Worm (Caenorhabditis elegans): Measurements from ENCODE around the gene F59B2.12.
"Not testable (repeated sequence)": the region's sequence is repeated elsewhere in the genome, so short reads cannot be mapped to it uniquely, and the experiment has no call there.

Gene F59B2.12

ce11 chrIII:8985461-8985860 lies 31.9 kb upstream of the F59B2.12 start:
- TF ChIP-seq dao-5 (tag; optimal IDR thresholded peaks at IDR 0.05): no peak
- no peak for TF ChIP-seq W03F9.2 (tag; optimal IDR thresholded peaks at IDR 0.05)
- TF ChIP-seq him-1 (tag; optimal IDR thresholded peaks at IDR 0.05): no peak

- TF ChIP-seq him-1 (tag; optimal IDR thresholded peaks at IDR 0.05) (no peak), dao-5 (tag; optimal IDR thresholded peaks at IDR 0.05) (no peak), W03F9.2 (tag; optimal IDR thresholded peaks at IDR 0.05) (no peak)
Observed at ce11 chrIII:8985965-8986364, 31.4 kb upstream of the F59B2.12 start.

- no peak for TF ChIP-seq dao-5 (tag; optimal IDR thresholded peaks at IDR 0.05)
- TF ChIP-seq W03F9.2 (tag; optimal IDR thresholded peaks at IDR 0.05): peak; percentile 33
Observed at ce11 chrIII:8986872-8987271, 30.5 kb upstream of the F59B2.12 start.

ce11 chrIII:8988061-8988460 lies 29.3 kb upstream of the F59B2.12 start:
- TF ChIP-seq dao-5 (tag; optimal IDR thresholded peaks at IDR 0.05) (no peak), W03F9.2 (tag; optimal IDR thresholded peaks at IDR 0.05) (no peak), him-1 (tag; optimal IDR thresholded peaks at IDR 0.05) (no peak)

- TF ChIP-seq dao-5 (tag; optimal IDR thresholded peaks at IDR 0.05) (no peak), him-1 (tag; optimal IDR thresholded peaks at IDR 0.05) (no peak), W03F9.2 (tag; optimal IDR thresholded peaks at IDR 0.05) (no peak)
Observed at ce11 chrIII:8988544-8988943, 28.9 kb upstream of the F59B2.12 start.

ce11 chrIII:8989752-8990151 lies 27.6 kb upstream of the F59B2.12 start, which contains the start of gene R08D7.7:
Gene R08D7.7, plus strand, starts transcription at chrIII:8990052.
- not testable (repeated sequence) for TF ChIP-seq W03F9.2, dao-5, him-1 (tag; optimal IDR thresholded peaks at IDR 0.05)

ce11 chrIII:8996686-8997085 lies 20.7 kb upstream of the F59B2.12 start, which contains the start of gene skat-1:
Gene skat-1, minus strand, starts transcription at chrIII:8996786.
- no peak for TF ChIP-seq dao-5 (tag; optimal IDR thresholded peaks at IDR 0.05)
- no peak for TF ChIP-seq him-1 (tag; optimal IDR thresholded peaks at IDR 0.05)
- TF ChIP-seq W03F9.2 (tag; optimal IDR thresholded peaks at IDR 0.05): no peak

- TF ChIP-seq dao-5 (tag; optimal IDR thresholded peaks at IDR 0.05) (no peak), W03F9.2 (tag; optimal IDR thresholded peaks at IDR 0.05) (no peak), him-1 (tag; optimal IDR thresholded peaks at IDR 0.05) (no peak)
Observed at ce11 chrIII:8997821-8998220, 19.6 kb upstream of the F59B2.12 start.

ce11 chrIII:8998884-8999283 lies 18.5 kb upstream of the F59B2.12 start:
- no peak for TF ChIP-seq dao-5 (tag; optimal IDR thresholded peaks at IDR 0.05)

- no peak for TF ChIP-seq him-1 (tag; optimal IDR thresholded peaks at IDR 0.05)
- no peak for TF ChIP-seq dao-5 (tag; optimal IDR thresholded peaks at IDR 0.05)
- TF ChIP-seq W03F9.2 (tag; optimal IDR thresholded peaks at IDR 0.05): no peak
Observed at ce11 chrIII:8999508-8999907, 17.9 kb upstream of the F59B2.12 start, which contains the start of gene F59B2.3. Gene F59B2.3, minus strand, starts transcription at chrIII:8999766.

ce11 chrIII:9001491-9001890 lies 15.9 kb upstream of the F59B2.12 start:
- TF ChIP-seq dao-5 (tag; optimal IDR thresholded peaks at IDR 0.05): no peak
- peak; percentile 22 for TF ChIP-seq W03F9.2 (tag; optimal IDR thresholded peaks at IDR 0.05)

- TF ChIP-seq W03F9.2 (tag; optimal IDR thresholded peaks at IDR 0.05) (no peak), him-1 (tag; optimal IDR thresholded peaks at IDR 0.05) (no peak)
Observed at ce11 chrIII:9001899-9002298, 15.5 kb upstream of the F59B2.12 start, which contains the start of gene rpn-6.2. Gene rpn-6.2, minus strand, starts transcription at chrIII:9001999.

- TF ChIP-seq W03F9.2 (tag; optimal IDR thresholded peaks at IDR 0.05) (no peak), dao-5 (tag; optimal IDR thresholded peaks at IDR 0.05) (no peak), him-1 (tag; optimal IDR thresholded peaks at IDR 0.05) (no peak)
Observed at ce11 chrIII:9002545-9002944, 14.9 kb upstream of the F59B2.12 start, which contains the start of the genes F59B2.15 and zif-1. Gene F59B2.15, minus strand, starts transcription at chrIII:9002645. Gene zif-1, plus strand, starts transcription at chrIII:9002779.

ce11 chrIII:9004658-9005057 lies 12.7 kb upstream of the F59B2.12 start:
- TF ChIP-seq dao-5 (tag; optimal IDR thresholded peaks at IDR 0.05): no peak
- no peak for TF ChIP-seq W03F9.2 (tag; optimal IDR thresholded peaks at IDR 0.05)
- no peak for TF ChIP-seq him-1 (tag; optimal IDR thresholded peaks at IDR 0.05)

ce11 chrIII:9005905-9006372 lies 11.5 kb upstream of the F59B2.12 start, which contains the start of gene rab-6.1:
Gene rab-6.1, minus strand, starts transcription at chrIII:9005955.
- not testable (repeated sequence) for TF ChIP-seq W03F9.2, dao-5, him-1 (tag; optimal IDR thresholded peaks at IDR 0.05)

Data from whole organism, L4/young adult.